Worm (Caenorhabditis elegans) whole organism, L1 larva: ENCODE results near the gene F53B1.2.

Experiments
- Y116A8C.19 ChIP-seq: sonication (generic microtip); optimal IDR thresholded peaks from 2 replicates; lab custom pipeline; 2016; ENCODE audit warnings: missing compliant biosample characterization, missing genetic modification characterization, borderline replicate concordance
- ama-1 ChIP-seq: fragments of 150-350 bp; optimal IDR thresholded peaks from 2 replicates; lab custom pipeline; 2014
- lin-14 ChIP-seq: fragments of 200-800 bp; sonication (Bioruptor generic); optimal IDR thresholded peaks from 2 replicates; lab custom pipeline; 2018; ENCODE audit warnings: mild to moderate bottlenecking, missing genetic modification characterization, moderate library complexity, missing compliant biosample characterization
- mdl-1 ChIP-seq, 2 experiments: fragments of 150-350 bp; optimal IDR thresholded peaks; 2 replicates each; lab custom pipeline; 2014 to 2017; ENCODE audit warnings: missing biosample characterization in 2 of 2, missing genetic modification characterization in 2 of 2, inconsistent platforms in 1 of 2
- tbx-2 ChIP-seq: sonication (generic microtip); optimal IDR thresholded peaks from 2 replicates; lab custom pipeline; 2016; ENCODE audit warnings: missing genetic modification characterization, missing compliant biosample characterization
- zag-1 ChIP-seq: fragments of 150-350 bp; optimal IDR thresholded peaks from 2 replicates; lab custom pipeline; 2014; ENCODE audit warnings: missing biosample characterization, missing genetic modification characterization

DNA sequence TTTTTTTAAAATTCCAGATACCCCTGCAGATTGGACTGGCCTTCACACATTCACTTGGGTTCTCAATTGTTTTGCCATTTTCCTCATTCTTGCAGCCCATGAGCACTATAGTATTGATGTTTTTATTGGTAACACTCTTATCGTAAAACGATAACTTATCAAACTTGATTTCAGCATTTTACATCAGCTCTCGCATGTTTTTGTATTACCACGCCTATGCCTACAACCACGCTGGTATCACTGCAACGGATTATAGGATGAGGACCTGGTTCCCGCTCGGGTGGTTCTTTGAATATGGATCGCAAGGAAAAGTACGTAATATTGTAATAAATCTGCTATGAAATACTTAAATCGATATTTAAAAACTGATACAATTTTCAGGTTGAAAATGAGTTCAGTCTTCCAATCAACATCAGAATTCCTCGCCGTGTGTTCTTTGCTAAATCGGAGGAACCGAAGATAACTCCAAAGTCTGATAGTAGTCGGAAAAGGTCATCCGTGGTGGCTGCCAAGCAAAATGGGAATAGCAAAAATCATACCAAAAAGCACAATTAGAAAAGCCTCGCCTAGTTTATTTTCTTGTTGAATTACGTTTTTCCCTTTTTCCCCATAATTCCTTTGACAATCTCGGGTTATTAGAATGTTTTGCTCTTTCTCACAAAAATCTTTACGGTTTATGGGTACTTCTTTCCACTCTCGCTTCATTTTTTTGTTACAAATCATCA lies 2.0 kb downstream of the F53B1.2 start:
- TF ChIP-seq tbx-2 (tag; lab: Kevin White, UChicago) (no peak), zag-1 (tag; lab: Kevin White, UChicago) (no peak), Y116A8C.19 (tag; lab: Kevin White, UChicago) (no peak), mdl-1 (tag; optimal IDR thresholded peaks at IDR 0.05; lab: Kevin White, UChicago) (no peak), ama-1 (lab: Kevin White, UChicago) (no peak), lin-14 (GFP tag; lab: Kevin White, UChicago) (no peak)
